Fruit fly (Drosophila melanogaster) whole organism: ENCODE data around the gene SMSr.

Experiments
- CG8478 ChIP-seq: fragments of >200 bp; optimal IDR thresholded peaks from 2 replicates; lab custom pipeline; 2018; ENCODE audit warnings: inconsistent platforms
- Dll ChIP-seq: fragments of >200 bp; optimal IDR thresholded peaks from 2 replicates; lab custom pipeline; 2017
- pan ChIP-seq: fragments of >200 bp; optimal IDR thresholded peaks from 2 replicates; lab custom pipeline; 2017
- psq ChIP-seq: fragments of >200 bp; optimal IDR thresholded peaks from 2 replicates; lab custom pipeline; 2017
- usp ChIP-seq: fragments of >200 bp; optimal IDR thresholded peaks from 2 replicates; lab custom pipeline; 2017; ENCODE audit warnings: missing biosample characterization, missing genetic modification characterization, mixed read lengths

dm6 chr3L:7423517-7423916 lies 42.2 kb upstream of the SMSr start, which contains the start of gene CG42458:
- no peak for TF ChIP-seq psq (lab: Kevin White, UChicago)
- TF ChIP-seq pan (lab: Kevin White, UChicago), result no peak
- TF ChIP-seq usp (GFP tag; lab: Kevin White, UChicago), result no peak
- no peak for TF ChIP-seq CG8478 (lab: Kevin White, UChicago)
- no peak for TF ChIP-seq Dll (lab: Kevin White, UChicago)
